Worm (Caenorhabditis elegans) whole organism, L1 larva: Measurements from ENCODE around the gene srd-2.

Experiments used
- dpl-1 ChIP-seq, 3 experiments: fragments of 150-350 bp in 2 of 3; sonication (generic microtip) in 1 of 3; optimal IDR thresholded peaks; 2 replicates each; lab custom pipeline; 2014 to 2017; ENCODE audit warnings: missing biosample characterization in 3 of 3, missing genetic modification characterization in 3 of 3, missing genetic modification reagents in 3 of 3
- egl-27 ChIP-seq, 2 experiments: fragments of 150-350 bp in 1 of 2; sonication (generic microtip); optimal IDR thresholded peaks; 3 replicates each; lab custom pipeline; 2017 to 2018; ENCODE audit warnings: missing biosample characterization in 2 of 2, missing genetic modification characterization in 2 of 2, missing genetic modification reagents in 2 of 2
- elt-3 ChIP-seq, 6 experiments: fragments of 150-350 bp in 1 of 6; sonication (generic microtip); optimal IDR thresholded peaks; 2 replicates each; lab custom pipeline; 2017 to 2018; ENCODE audit warnings: missing biosample characterization in 6 of 6, missing genetic modification characterization in 6 of 6, inconsistent platforms in 1 of 6
- fkh-10 ChIP-seq: sonication (generic microtip); optimal IDR thresholded peaks from 2 replicates; lab custom pipeline; 2017; ENCODE audit warnings: missing biosample characterization, missing genetic modification reagents, missing genetic modification characterization
- mdl-1 ChIP-seq, 2 experiments: fragments of 150-350 bp; optimal IDR thresholded peaks; 2 replicates each; lab custom pipeline; 2014 to 2017; ENCODE audit warnings: missing biosample characterization in 2 of 2, missing genetic modification characterization in 2 of 2, inconsistent platforms in 1 of 2
- nhr-11 ChIP-seq: fragments of 150-350 bp; optimal IDR thresholded peaks from 2 replicates; lab custom pipeline; 2014; ENCODE audit warnings: missing biosample characterization, missing genetic modification characterization
- nhr-12 ChIP-seq: sonication (generic microtip); optimal IDR thresholded peaks from 2 replicates; lab custom pipeline; 2017; ENCODE audit warnings: missing biosample characterization, missing genetic modification characterization
- nhr-28 ChIP-seq: fragments of 150-350 bp; optimal IDR thresholded peaks from 2 replicates; lab custom pipeline; 2014; ENCODE audit warnings: missing biosample characterization, missing genetic modification characterization
- rnt-1 ChIP-seq: sonication (generic microtip); optimal IDR thresholded peaks from 2 replicates; lab custom pipeline; 2016; ENCODE audit warnings: mild to moderate bottlenecking, missing genetic modification characterization, moderate library complexity, missing compliant biosample characterization
- snpc-4 ChIP-seq: fragments of 150-350 bp; optimal IDR thresholded peaks from 2 replicates; lab custom pipeline; 2014; ENCODE audit warnings: missing biosample characterization, missing genetic modification characterization

ce11 chrII:10234398-10234797, 46.7 kb upstream of the srd-2 start, which contains the start of gene ubxn-5:
- no peak for TF ChIP-seq fkh-10 (GFP tag; lab: Kevin White, UChicago)
- TF ChIP-seq rnt-1 (tag; lab: Kevin White, UChicago): no peak
- no peak for TF ChIP-seq mdl-1 (tag; optimal IDR thresholded peaks at IDR 0.05; lab: Kevin White, UChicago)
- TF ChIP-seq dpl-1 (GFP tag; optimal IDR thresholded peaks at IDR 0.05; lab: Kevin White, UChicago): no peak
- TF ChIP-seq egl-27 (tag; optimal IDR thresholded peaks at IDR 0.05; lab: Kevin White, UChicago): no peak
- no peak for TF ChIP-seq nhr-12 (tag; lab: Kevin White, UChicago)
- no peak for TF ChIP-seq nhr-28
- TF ChIP-seq nhr-11 (tag; lab: Kevin White, UChicago): no peak
- no peak for TF ChIP-seq snpc-4 (tag; lab: Kevin White, UChicago)
- TF ChIP-seq elt-3 (tag; optimal IDR thresholded peaks at IDR 0.05; lab: Kevin White, UChicago): no peak
